Worm (Caenorhabditis elegans) whole organism, L4 larva: ENCODE results near the gene Y47A7.2.

Experiments used
- F26F4.8 ChIP-seq: fragments of 200-800 bp; sonication (Bioruptor generic); conservative IDR thresholded peaks from 2 replicates; pipeline ENCODE4 v1.3.6; 2022; ENCODE audit warnings: missing genetic modification characterization, missing compliant biosample characterization
- Y5F2A.4 ChIP-seq: fragments of 200-800 bp; sonication (Bioruptor generic); optimal IDR thresholded peaks from 2 replicates; lab custom pipeline; 2018; ENCODE audit warnings: mild to moderate bottlenecking, missing genetic modification characterization, missing compliant biosample characterization
- Y75B8A.6 ChIP-seq: fragments of 200-800 bp; sonication (Bioruptor generic); IDR thresholded peaks from 2 replicates; pipeline ENCODE4 v1.3.6; 2022; ENCODE audit warnings: missing genetic modification reagents, missing genetic modification characterization, missing compliant biosample characterization
- ZK337.2 ChIP-seq: fragments of 200-800 bp; sonication (Bioruptor generic); IDR thresholded peaks from 2 replicates; pipeline ENCODE4 v1.3.6; 2022; ENCODE audit warnings: missing genetic modification reagents, missing genetic modification characterization, missing compliant biosample characterization
- ZK546.5 ChIP-seq, 2 experiments: sonication (generic microtip); optimal IDR thresholded peaks; 2 replicates each; lab custom pipeline; 2017; ENCODE audit warnings: missing biosample characterization in 2 of 2, missing genetic modification characterization in 2 of 2
- aha-1 ChIP-seq: fragments of 150-350 bp; peaks from one replicate; lab custom pipeline; 2014; ENCODE audit warnings: missing biosample characterization, missing genetic modification characterization
- ama-1 ChIP-seq: fragments of 150-350 bp; optimal IDR thresholded peaks from 2 replicates; lab custom pipeline; 2014; ENCODE audit warnings: inconsistent platforms, mixed read lengths
- attf-4 ChIP-seq: sonication (generic microtip); optimal IDR thresholded peaks from 3 replicates; lab custom pipeline; 2017; ENCODE audit warnings: missing biosample characterization, missing genetic modification characterization
- ceh-20 ChIP-seq: fragments of 200-800 bp; sonication (Bioruptor generic); IDR thresholded peaks from 2 replicates; pipeline ENCODE4 v1.3.6; 2022; ENCODE audit warnings: missing genetic modification reagents, missing genetic modification characterization, missing compliant biosample characterization
- ceh-32 ChIP-seq: sonication (generic microtip); optimal IDR thresholded peaks from 2 replicates; lab custom pipeline; 2016; ENCODE audit warnings: mild to moderate bottlenecking, missing genetic modification characterization, missing compliant biosample characterization; ENCODE audit not compliant: poor library complexity
- daf-12 ChIP-seq: fragments of 150-350 bp; optimal IDR thresholded peaks from 2 replicates; lab custom pipeline; 2014; ENCODE audit warnings: missing biosample characterization, missing genetic modification reagents, missing genetic modification characterization
- daf-16 ChIP-seq, 3 experiments: sonication (generic microtip); optimal IDR thresholded peaks; 2 replicates each; lab custom pipeline; 2016 to 2017; ENCODE audit warnings: missing genetic modification characterization in 3 of 3, missing genetic modification reagents in 3 of 3, mild to moderate bottlenecking in 2 of 3, missing compliant biosample characterization in 2 of 3, missing biosample characterization in 1 of 3, moderate library complexity in 1 of 3
- daf-8 ChIP-seq: fragments of 200-800 bp; sonication (Bioruptor generic); IDR thresholded peaks from 2 replicates; pipeline ENCODE4 v1.3.6; 2022; ENCODE audit warnings: missing genetic modification characterization, missing compliant biosample characterization
- dmd-6 ChIP-seq: fragments of 200-800 bp; sonication (Bioruptor generic); IDR thresholded peaks from 2 replicates; pipeline ENCODE4 v1.3.6; 2022; ENCODE audit warnings: missing genetic modification reagents, missing genetic modification characterization, missing compliant biosample characterization
- dmd-9 ChIP-seq: fragments of 200-800 bp; sonication (Bioruptor generic); IDR thresholded peaks from 2 replicates; pipeline ENCODE4 v1.3.6; 2022; ENCODE audit warnings: missing genetic modification reagents, missing genetic modification characterization, missing compliant biosample characterization
- dve-1 ChIP-seq: sonication (generic microtip); optimal IDR thresholded peaks from 2 replicates; lab custom pipeline; 2017; ENCODE audit warnings: antibody characterized with exemption, mild to moderate bottlenecking, missing genetic modification characterization, missing compliant biosample characterization; ENCODE audit not compliant: insufficient read depth
- gei-8 ChIP-seq: fragments of 200-800 bp; sonication (Bioruptor generic); optimal IDR thresholded peaks from 2 replicates; lab custom pipeline; 2018; ENCODE audit warnings: mild to moderate bottlenecking, missing genetic modification characterization, missing compliant biosample characterization
- hlh-11 ChIP-seq: fragments of 200-800 bp; sonication (Bioruptor generic); optimal IDR thresholded peaks from 2 replicates; lab custom pipeline; 2018; ENCODE audit warnings: mild to moderate bottlenecking, missing genetic modification characterization, missing compliant biosample characterization
- lim-7 ChIP-seq: fragments of 200-800 bp; sonication (Bioruptor generic); IDR thresholded peaks from 2 replicates; pipeline ENCODE4 v1.3.6; 2022; ENCODE audit warnings: missing genetic modification characterization, missing compliant biosample characterization
- lin-13 ChIP-seq: fragments of 150-350 bp; optimal IDR thresholded peaks from 2 replicates; lab custom pipeline; 2014; ENCODE audit warnings: missing biosample characterization, missing genetic modification reagents, missing genetic modification characterization
- lin-15B ChIP-seq: fragments of 150-350 bp; sonication (generic microtip); optimal IDR thresholded peaks from 3 replicates; lab custom pipeline; 2014; ENCODE audit warnings: missing biosample characterization, missing genetic modification characterization
- lin-38 ChIP-seq: fragments of 200-800 bp; sonication (Bioruptor generic); IDR thresholded peaks from 2 replicates; pipeline ENCODE4 v1.3.6; 2022; ENCODE audit warnings: missing genetic modification reagents, missing genetic modification characterization, missing compliant biosample characterization
- lin-39 ChIP-seq: fragments of 150-350 bp; optimal IDR thresholded peaks from 2 replicates; lab custom pipeline; 2014; ENCODE audit warnings: missing biosample characterization, missing genetic modification reagents, missing genetic modification characterization
- lir-3 ChIP-seq: sonication (generic microtip); optimal IDR thresholded peaks from 2 replicates; lab custom pipeline; 2016; ENCODE audit warnings: mild to moderate bottlenecking, missing genetic modification characterization, missing compliant biosample characterization
- madf-9 ChIP-seq: fragments of 200-800 bp; sonication (Bioruptor generic); conservative IDR thresholded peaks from 2 replicates; pipeline ENCODE4 v1.3.6; 2022; ENCODE audit warnings: missing genetic modification reagents, missing genetic modification characterization, missing compliant biosample characterization
- mxl-2 ChIP-seq: fragments of 200-800 bp; sonication (Bioruptor generic); conservative IDR thresholded peaks from 2 replicates; pipeline ENCODE4 v1.3.6; 2022; ENCODE audit warnings: missing genetic modification reagents, missing genetic modification characterization, missing compliant biosample characterization
- nhr-10 ChIP-seq: fragments of 150-350 bp; optimal IDR thresholded peaks from 2 replicates; lab custom pipeline; 2014; ENCODE audit warnings: missing biosample characterization, missing genetic modification characterization
- nhr-237 ChIP-seq: sonication (generic microtip); optimal IDR thresholded peaks from 2 replicates; lab custom pipeline; 2017; ENCODE audit warnings: missing biosample characterization, missing genetic modification characterization
- nhr-25 ChIP-seq: sonication (generic microtip); optimal IDR thresholded peaks from 2 replicates; lab custom pipeline; 2017; ENCODE audit warnings: missing genetic modification characterization, mild to moderate bottlenecking, missing compliant biosample characterization, antibody characterized with exemption, moderate library complexity, borderline replicate concordance; ENCODE audit not compliant: insufficient read depth
- nhr-28 ChIP-seq: fragments of 150-350 bp; optimal IDR thresholded peaks from 2 replicates; lab custom pipeline; 2014; ENCODE audit warnings: missing biosample characterization, missing genetic modification characterization
- nhr-41 ChIP-seq: fragments of 200-800 bp; sonication (Bioruptor generic); IDR thresholded peaks from 2 replicates; pipeline ENCODE4 v1.3.6; 2022; ENCODE audit warnings: missing genetic modification reagents, missing genetic modification characterization, missing compliant biosample characterization
- nhr-48 ChIP-seq: sonication (generic microtip); optimal IDR thresholded peaks from 2 replicates; lab custom pipeline; 2016; ENCODE audit warnings: mild to moderate bottlenecking, missing genetic modification characterization, missing compliant biosample characterization
- nhr-6 ChIP-seq: fragments of 150-350 bp; optimal IDR thresholded peaks from 2 replicates; lab custom pipeline; 2014; ENCODE audit warnings: missing biosample characterization, missing genetic modification characterization
- php-3 ChIP-seq: fragments of 200-800 bp; sonication (Bioruptor generic); IDR thresholded peaks from 2 replicates; pipeline ENCODE4 v1.3.6; 2022; ENCODE audit warnings: missing genetic modification reagents, missing genetic modification characterization, missing compliant biosample characterization
- rbr-2 ChIP-seq: sonication (generic microtip); optimal IDR thresholded peaks from 2 replicates; lab custom pipeline; 2016; ENCODE audit warnings: missing genotype, missing genetic modification characterization, missing compliant biosample characterization
- sdz-12 ChIP-seq: fragments of 200-800 bp; sonication (Bioruptor generic); optimal IDR thresholded peaks from 2 replicates; lab custom pipeline; 2018; ENCODE audit warnings: mild to moderate bottlenecking, missing genetic modification characterization, missing compliant biosample characterization
- set-16 ChIP-seq: fragments of 200-800 bp; sonication (Bioruptor generic); IDR thresholded peaks from 2 replicates; pipeline ENCODE4 v1.3.6; 2022; ENCODE audit warnings: missing genetic modification reagents, missing genetic modification characterization, missing compliant biosample characterization
- snpc-1.2 ChIP-seq: fragments of 200-800 bp; sonication (Bioruptor generic); IDR thresholded peaks from 2 replicates; pipeline ENCODE4 v1.3.6; 2022; ENCODE audit warnings: missing genetic modification reagents, missing genetic modification characterization, missing compliant biosample characterization
- snpc-4 ChIP-seq: fragments of 150-350 bp; optimal IDR thresholded peaks from 2 replicates; lab custom pipeline; 2014; ENCODE audit warnings: missing biosample characterization, missing genetic modification characterization
- unc-130 ChIP-seq: sonication (generic microtip); optimal IDR thresholded peaks from 2 replicates; lab custom pipeline; 2016; ENCODE audit warnings: missing genetic modification reagents, missing genetic modification characterization, missing compliant biosample characterization
- unc-39 ChIP-seq: sonication (generic microtip); optimal IDR thresholded peaks from 2 replicates; lab custom pipeline; 2017; ENCODE audit warnings: missing biosample characterization, missing genetic modification characterization
- zfp-3 ChIP-seq: fragments of 200-800 bp; sonication (Bioruptor generic); conservative IDR thresholded peaks from 2 replicates; pipeline ENCODE4 v1.3.6; 2022; ENCODE audit warnings: missing genetic modification reagents, missing genetic modification characterization, missing compliant biosample characterization

Gene Y47A7.2

DNA sequence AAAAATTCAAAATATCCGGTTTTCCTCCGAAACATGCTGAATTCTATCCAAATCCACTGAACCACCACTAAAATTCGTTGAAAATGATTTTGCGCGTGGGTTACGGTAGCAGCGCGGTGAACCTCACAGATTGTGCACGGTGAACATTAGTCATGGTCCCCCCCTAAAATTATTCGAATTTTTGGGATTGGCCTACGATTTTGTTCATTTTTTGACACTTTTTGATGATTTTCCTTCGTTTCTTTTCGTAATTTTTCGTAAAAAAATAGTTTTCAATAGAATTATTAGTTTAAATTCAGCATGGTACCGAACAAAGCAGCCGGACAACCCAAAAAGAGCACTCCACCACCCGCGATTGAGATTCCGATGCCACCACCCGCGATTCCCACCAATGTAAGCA is 16.5 kb downstream of the Y47A7.2 start, which contains the start of gene C03A7.2:
Gene C03A7.2 (plus strand): TSS at position 301 of the 400 bp plus-strand sequence.
- TF ChIP-seq zfp-3 (GFP tag; lab: Robert Waterston, UW) (no peak), hlh-11 (tag; lab: Kevin White, UChicago) (no peak), set-16 (GFP tag; lab: Robert Waterston, UW) (no peak)

- TF ChIP-seq lin-38 (GFP tag; lab: Robert Waterston, UW) = no peak
- no peak for TF ChIP-seq daf-8 (GFP tag; lab: Robert Waterston, UW)
- TF ChIP-seq mxl-2 = no peak
- no peak for TF ChIP-seq lin-15B (tag; lab: Kevin White, UChicago)
- no peak for TF ChIP-seq nhr-10 (tag; lab: Kevin White, UChicago)
- TF ChIP-seq nhr-28 (tag; lab: Kevin White, UChicago) = peak; percentile 38
- no peak for TF ChIP-seq unc-130 (GFP tag; lab: Kevin White, UChicago)
- TF ChIP-seq daf-16 (GFP tag; optimal IDR thresholded peaks at IDR 0.05; lab: Kevin White, UChicago) = no peak
- TF ChIP-seq daf-16 (tag; optimal IDR thresholded peaks at IDR 0.05; lab: Kevin White, UChicago) = peak; percentile 78
- TF ChIP-seq nhr-41 (GFP tag; lab: Robert Waterston, UW) = no peak
- TF ChIP-seq nhr-25 (tag; lab: Kevin White, UChicago) = no peak
- TF ChIP-seq F26F4.8 = no peak
- no peak for TF ChIP-seq snpc-1.2 (GFP tag; lab: Robert Waterston, UW)
- no peak for TF ChIP-seq madf-9 (GFP tag; lab: Robert Waterston, UW)
- no peak for TF ChIP-seq dmd-9 (GFP tag; lab: Robert Waterston, UW)
- TF ChIP-seq dve-1 (tag; lab: Kevin White, UChicago) = peak; percentile 46
- no peak for TF ChIP-seq lim-7 (GFP tag; lab: Robert Waterston, UW)
- TF ChIP-seq nhr-237 = no peak
- no peak for TF ChIP-seq unc-39 (tag; lab: Kevin White, UChicago)
- TF ChIP-seq Y75B8A.6 (GFP tag; lab: Robert Waterston, UW) = no peak
- no peak for TF ChIP-seq sdz-12 (GFP tag; lab: Kevin White, UChicago)
- no peak for TF ChIP-seq ama-1 (lab: Kevin White, UChicago)
- TF ChIP-seq lin-39 (tag; lab: Kevin White, UChicago) = no peak
- no peak for TF ChIP-seq gei-8 (GFP tag; lab: Kevin White, UChicago)
- TF ChIP-seq set-16 (GFP tag; lab: Robert Waterston, UW) = no peak
- no peak for TF ChIP-seq rbr-2 (tag; lab: Kevin White, UChicago)
- no peak for TF ChIP-seq zfp-3 (GFP tag; lab: Robert Waterston, UW)
Measured at ce11 chrV:5178051-5178450, 20.1 kb downstream of the Y47A7.2 start.

- TF ChIP-seq ceh-32 (tag; lab: Kevin White, UChicago) = no peak
- peak; percentile 40 for TF ChIP-seq dve-1 (tag; lab: Kevin White, UChicago)
- no peak for TF ChIP-seq daf-12 (tag; lab: Kevin White, UChicago)
- no peak for TF ChIP-seq php-3
- TF ChIP-seq nhr-28 (tag; lab: Kevin White, UChicago) = peak; percentile 85
- peak; percentile 77 for TF ChIP-seq aha-1 (tag; lab: Kevin White, UChicago)
Measured at ce11 chrV:5177209-5177608, 20.9 kb downstream of the Y47A7.2 start, which contains the start of gene ugt-51. Gene ugt-51, minus strand, starts transcription at chrV:5177309.

DNA sequence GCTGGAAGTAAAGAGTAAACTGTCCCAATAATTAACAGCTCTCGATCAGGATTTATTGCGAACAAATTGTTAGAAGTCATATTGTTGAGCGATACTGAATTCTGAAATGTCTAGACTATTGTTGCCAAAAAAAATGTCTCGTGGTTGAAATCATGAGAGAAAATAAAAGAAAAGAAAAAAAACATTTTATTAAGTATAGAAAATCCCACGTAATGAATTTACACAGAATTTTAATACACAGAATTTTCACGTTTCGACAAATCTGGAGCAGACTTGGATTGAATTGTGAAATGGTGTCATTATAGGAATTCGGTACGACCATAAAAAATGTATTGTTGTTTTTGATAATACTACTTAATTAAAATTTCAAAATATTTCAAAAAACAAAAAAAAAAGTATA is 25.3 kb downstream of the Y47A7.2 start, which contains the start of gene srt-65:
Gene srt-65 (minus strand): TSS at position 101 of the 400 bp plus-strand sequence.
- no peak for TF ChIP-seq Y75B8A.6 (GFP tag; lab: Robert Waterston, UW)
- no peak for TF ChIP-seq aha-1 (tag; lab: Kevin White, UChicago)
- no peak for TF ChIP-seq nhr-6 (tag; lab: Kevin White, UChicago)
- no peak for TF ChIP-seq attf-4 (tag; lab: Kevin White, UChicago)
- TF ChIP-seq nhr-10 (tag; lab: Kevin White, UChicago) = no peak
- TF ChIP-seq ZK546.5 (tag; optimal IDR thresholded peaks at IDR 0.05; lab: Kevin White, UChicago) = no peak
- TF ChIP-seq dve-1 (tag; lab: Kevin White, UChicago) = no peak
- TF ChIP-seq dmd-6 (GFP tag; lab: Robert Waterston, UW) = no peak
- TF ChIP-seq mxl-2 = no peak
- no peak for TF ChIP-seq snpc-4
- no peak for TF ChIP-seq ceh-20
- no peak for TF ChIP-seq lin-13 (GFP tag; lab: Kevin White, UChicago)
- no peak for TF ChIP-seq lir-3 (tag; lab: Kevin White, UChicago)
- no peak for TF ChIP-seq nhr-48
- no peak for TF ChIP-seq ZK337.2 (GFP tag; lab: Robert Waterston, UW)
- TF ChIP-seq lin-15B (tag; lab: Kevin White, UChicago) = no peak
- no peak for TF ChIP-seq lim-7 (GFP tag; lab: Robert Waterston, UW)
- TF ChIP-seq Y5F2A.4 (GFP tag; lab: Kevin White, UChicago) = no peak
- TF ChIP-seq nhr-25 (tag; lab: Kevin White, UChicago) = no peak
